Worm (Caenorhabditis elegans): ENCODE data around the gene F59G1.4.
A peak's percentile ranks its signal among the peaks of the same experiment; 100 is the strongest.

Gene F59G1.4

ce11 chrII:5911274-5911673 lies 15.3 kb downstream of the F59G1.4 start, which contains the start of gene cgt-3:
Gene cgt-3 (plus strand): TSS chrII:5911324.
- TF ChIP-seq pqm-1 (tag; optimal IDR thresholded peaks at IDR 0.05) (peak; percentile 58), jun-1 (tag; optimal IDR thresholded peaks at IDR 0.05) (no peak), ama-1 (optimal IDR thresholded peaks at IDR 0.05) (no peak), hmg-11 (tag; optimal IDR thresholded peaks at IDR 0.05) (no peak), pha-4 (tag; optimal IDR thresholded peaks at IDR 0.05) (peak; percentile 71), ceh-82 (tag; optimal IDR thresholded peaks at IDR 0.05) (no peak)

- TF ChIP-seq jun-1 (tag; optimal IDR thresholded peaks at IDR 0.05) (peak; percentile 41), pqm-1 (tag; optimal IDR thresholded peaks at IDR 0.05) (peak; percentile 96), mdl-1 (tag; optimal IDR thresholded peaks at IDR 0.05) (no peak), lin-39 (tag; optimal IDR thresholded peaks at IDR 0.05) (no peak), nhr-76 (tag; optimal IDR thresholded peaks at IDR 0.05) (no peak), egl-5 (tag; optimal IDR thresholded peaks at IDR 0.05) (no peak), nhr-12 (tag; optimal IDR thresholded peaks at IDR 0.05) (no peak), elt-2 (tag; optimal IDR thresholded peaks at IDR 0.05) (peak; percentile 94), lin-15B (tag; optimal IDR thresholded peaks at IDR 0.05) (no peak), zag-1 (tag; optimal IDR thresholded peaks at IDR 0.05) (no peak), ZK546.5 (tag; optimal IDR thresholded peaks at IDR 0.05) (no peak), tbx-2 (tag; optimal IDR thresholded peaks at IDR 0.05) (no peak), nhr-237 (tag; optimal IDR thresholded peaks at IDR 0.05) (no peak), pha-4 (tag; optimal IDR thresholded peaks at IDR 0.05) (peak; percentile 94), ceh-82 (tag; optimal IDR thresholded peaks at IDR 0.05) (no peak), ceh-16 (tag; optimal IDR thresholded peaks at IDR 0.05) (no peak), nhr-77 (tag; optimal IDR thresholded peaks at IDR 0.05) (no peak), elt-3 (tag; optimal IDR thresholded peaks at IDR 0.05) (no peak), unc-62 (GFP tag; optimal IDR thresholded peaks at IDR 0.05) (no peak), skn-1 (tag; optimal IDR thresholded peaks at IDR 0.05) (peak; percentile 47), lsy-12 (tag; optimal IDR thresholded peaks at IDR 0.05) (no peak), hmg-11 (tag; optimal IDR thresholded peaks at IDR 0.05) (no peak)
Measured at ce11 chrII:5911939-5912523, 16.1 kb downstream of the F59G1.4 start.

- TF ChIP-seq sea-2 (GFP tag; optimal IDR thresholded peaks at IDR 0.05) = no peak
- no peak for TF ChIP-seq nhr-67 (tag; optimal IDR thresholded peaks at IDR 0.05)
- no peak for TF ChIP-seq nhr-76 (tag; optimal IDR thresholded peaks at IDR 0.05)
- TF ChIP-seq lin-39 (tag; optimal IDR thresholded peaks at IDR 0.05) = no peak
- TF ChIP-seq nfya-1 (tag; optimal IDR thresholded peaks at IDR 0.05; ENCODE audit: insufficient read depth) = no peak
- no peak for TF ChIP-seq egl-5 (tag; optimal IDR thresholded peaks at IDR 0.05)
- TF ChIP-seq fkh-10 (GFP tag; optimal IDR thresholded peaks at IDR 0.05) = no peak
- TF ChIP-seq pqm-1 (tag; optimal IDR thresholded peaks at IDR 0.05) = peak; percentile 80
- no peak for TF ChIP-seq ceh-16 (tag; optimal IDR thresholded peaks at IDR 0.05)
- TF ChIP-seq ceh-28 (tag; optimal IDR thresholded peaks at IDR 0.05) = no peak
- TF ChIP-seq elt-3 (tag; optimal IDR thresholded peaks at IDR 0.05) = no peak
- TF ChIP-seq unc-62 (GFP tag; optimal IDR thresholded peaks at IDR 0.05) = no peak
- no peak for TF ChIP-seq eor-1 (tag; optimal IDR thresholded peaks at IDR 0.05)
- TF ChIP-seq lin-15B (tag; optimal IDR thresholded peaks at IDR 0.05) = no peak
- TF ChIP-seq fkh-2 (tag; optimal IDR thresholded peaks at IDR 0.05) = no peak
- no peak for TF ChIP-seq R02D3.7 (tag; optimal IDR thresholded peaks at IDR 0.05)
- no peak for TF ChIP-seq aly-2 (tag; optimal IDR thresholded peaks at IDR 0.05)
- TF ChIP-seq nhr-77 (tag; optimal IDR thresholded peaks at IDR 0.05) = no peak
- no peak for TF ChIP-seq daf-12 (tag; optimal IDR thresholded peaks at IDR 0.05)
- no peak for TF ChIP-seq fos-1 (tag; optimal IDR thresholded peaks at IDR 0.05)
- TF ChIP-seq ztf-11 (tag; optimal IDR thresholded peaks at IDR 0.05) = no peak
- no peak for TF ChIP-seq hmg-11 (tag; optimal IDR thresholded peaks at IDR 0.05)
- no peak for TF ChIP-seq zag-1 (tag; optimal IDR thresholded peaks at IDR 0.05)
- TF ChIP-seq pha-4 (tag; optimal IDR thresholded peaks at IDR 0.05) = peak; percentile 42
- peak; percentile 77 for TF ChIP-seq elt-2 (tag; optimal IDR thresholded peaks at IDR 0.05)
Measured at ce11 chrII:5913897-5914296, 17.9 kb downstream of the F59G1.4 start.

- TF ChIP-seq unc-39 (tag; optimal IDR thresholded peaks at IDR 0.05) = no peak
- peak; percentile 26 for TF ChIP-seq elt-2 (tag; optimal IDR thresholded peaks at IDR 0.05)
Measured at ce11 chrII:5917010-5917472, 21.1 kb downstream of the F59G1.4 start, which contains the start of gene frh-1. Gene frh-1 (plus strand): TSS chrII:5917422.

Measured in whole organism, L3 larva.